Worm (Caenorhabditis elegans) whole organism, L2 larva: Measurements from ENCODE around the gene cbd-1.

Source experiments
- C34F6.9 ChIP-seq: fragments of 150-350 bp; optimal IDR thresholded peaks from 2 replicates; lab custom pipeline; 2014; ENCODE audit warnings: missing biosample characterization, missing genetic modification characterization
- F13H6.1 ChIP-seq: sonication (generic microtip); optimal IDR thresholded peaks from 2 replicates; lab custom pipeline; 2016; ENCODE audit warnings: missing genetic modification characterization, missing compliant biosample characterization
- R02D3.7 ChIP-seq: fragments of 150-350 bp; optimal IDR thresholded peaks from 2 replicates; lab custom pipeline; 2014; ENCODE audit warnings: missing biosample characterization, missing genetic modification characterization
- Y55F3AM.14 ChIP-seq: fragments of 200-800 bp; sonication (Bioruptor generic); optimal IDR thresholded peaks from 2 replicates; lab custom pipeline; 2018; ENCODE audit warnings: mild to moderate bottlenecking, missing genetic modification characterization, missing compliant biosample characterization
- ZK546.5 ChIP-seq: sonication (generic microtip); optimal IDR thresholded peaks from 2 replicates; lab custom pipeline; 2017; ENCODE audit warnings: missing biosample characterization, missing genetic modification characterization
- alr-1 ChIP-seq: fragments of 150-350 bp; optimal IDR thresholded peaks from 2 replicates; lab custom pipeline; 2014; ENCODE audit warnings: missing biosample characterization, missing genetic modification characterization
- aly-2 ChIP-seq: fragments of 150-350 bp; optimal IDR thresholded peaks from 2 replicates; lab custom pipeline; 2014; ENCODE audit warnings: missing biosample characterization, missing genetic modification characterization
- ama-1 ChIP-seq: fragments of 150-350 bp; optimal IDR thresholded peaks from 2 replicates; lab custom pipeline; 2018; ENCODE audit warnings: inconsistent platforms
- blmp-1 ChIP-seq: sonication (generic microtip); optimal IDR thresholded peaks from 2 replicates; lab custom pipeline; 2017; ENCODE audit warnings: missing genetic modification characterization, mild to moderate bottlenecking, missing compliant biosample characterization, antibody characterized with exemption, moderate library complexity; ENCODE audit not compliant: insufficient read depth
- ceh-16 ChIP-seq: fragments of 150-350 bp; optimal IDR thresholded peaks from 2 replicates; lab custom pipeline; 2014; ENCODE audit warnings: missing biosample characterization, missing genetic modification characterization
- ceh-82 ChIP-seq: fragments of 150-350 bp; optimal IDR thresholded peaks from 2 replicates; lab custom pipeline; 2014; ENCODE audit warnings: missing biosample characterization, missing genetic modification characterization
- crh-2 ChIP-seq: sonication (generic microtip); optimal IDR thresholded peaks from 2 replicates; lab custom pipeline; 2017; ENCODE audit warnings: missing biosample characterization, missing genetic modification characterization
- dmd-4 ChIP-seq: sonication (generic microtip); optimal IDR thresholded peaks from 2 replicates; lab custom pipeline; 2017; ENCODE audit warnings: missing biosample characterization, missing genetic modification characterization
- egl-27 ChIP-seq: sonication (generic microtip); optimal IDR thresholded peaks from 3 replicates; lab custom pipeline; 2017; ENCODE audit warnings: missing biosample characterization, missing genetic modification reagents, missing genetic modification characterization
- elt-1 ChIP-seq: fragments of 150-350 bp; optimal IDR thresholded peaks from 2 replicates; lab custom pipeline; 2014; ENCODE audit warnings: missing biosample characterization, missing genetic modification characterization
- elt-3 ChIP-seq: sonication (generic microtip); optimal IDR thresholded peaks from 2 replicates; lab custom pipeline; 2017; ENCODE audit warnings: missing biosample characterization, missing genetic modification characterization
- fos-1 ChIP-seq: fragments of 150-350 bp; optimal IDR thresholded peaks from 2 replicates; lab custom pipeline; 2014; ENCODE audit warnings: missing biosample characterization, missing genetic modification characterization
- gmeb-1 ChIP-seq: fragments of 150-350 bp; optimal IDR thresholded peaks from 2 replicates; lab custom pipeline; 2014; ENCODE audit warnings: missing biosample characterization, missing genetic modification characterization
- lin-11 ChIP-seq: fragments of 150-350 bp; sonication (generic microtip); optimal IDR thresholded peaks from 2 replicates; lab custom pipeline; 2014; ENCODE audit warnings: missing biosample characterization, missing genetic modification characterization, inconsistent platforms, mixed read lengths
- lin-13 ChIP-seq: fragments of 150-350 bp; optimal IDR thresholded peaks from 2 replicates; lab custom pipeline; 2014; ENCODE audit warnings: missing biosample characterization, missing genetic modification reagents, missing genetic modification characterization
- lin-39 ChIP-seq: fragments of 150-350 bp; optimal IDR thresholded peaks from 2 replicates; lab custom pipeline; 2014; ENCODE audit warnings: missing biosample characterization, missing genetic modification reagents, missing genetic modification characterization
- lsy-2 ChIP-seq, 2 experiments: fragments of 150-350 bp in 1 of 2; sonication (generic microtip) in 1 of 2; optimal IDR thresholded peaks; 2 replicates each; lab custom pipeline; 2014 to 2017; ENCODE audit warnings: missing biosample characterization in 2 of 2, missing genetic modification characterization in 2 of 2
- mab-5 ChIP-seq: fragments of 150-350 bp; optimal IDR thresholded peaks from 2 replicates; lab custom pipeline; 2014; ENCODE audit warnings: missing biosample characterization, missing genetic modification characterization
- mbf-1 ChIP-seq: sonication (generic microtip); optimal IDR thresholded peaks from 2 replicates; lab custom pipeline; 2017; ENCODE audit warnings: missing biosample characterization, missing genetic modification characterization
- mdl-1 ChIP-seq, 2 experiments: fragments of 150-350 bp in 1 of 2; sonication (generic microtip) in 1 of 2; optimal IDR thresholded peaks; 2 replicates each; lab custom pipeline; 2017; ENCODE audit warnings: missing biosample characterization in 2 of 2, missing genetic modification characterization in 2 of 2
- nhr-10 ChIP-seq: sonication (generic microtip); optimal IDR thresholded peaks from 2 replicates; lab custom pipeline; 2017; ENCODE audit warnings: missing biosample characterization, missing genetic modification characterization
- nhr-11 ChIP-seq: fragments of 150-350 bp; optimal IDR thresholded peaks from 2 replicates; lab custom pipeline; 2014; ENCODE audit warnings: missing biosample characterization, missing genetic modification characterization
- nhr-12 ChIP-seq: fragments of 150-350 bp; optimal IDR thresholded peaks from 2 replicates; lab custom pipeline; 2014; ENCODE audit warnings: missing biosample characterization, missing genetic modification characterization
- nhr-129 ChIP-seq: fragments of 150-350 bp; optimal IDR thresholded peaks from 2 replicates; lab custom pipeline; 2014; ENCODE audit warnings: missing biosample characterization, missing genetic modification characterization
- nhr-21 ChIP-seq: fragments of 150-350 bp; optimal IDR thresholded peaks from 2 replicates; lab custom pipeline; 2014; ENCODE audit warnings: missing biosample characterization, missing genetic modification characterization
- nhr-23 ChIP-seq: fragments of 150-350 bp; optimal IDR thresholded peaks from 2 replicates; lab custom pipeline; 2014; ENCODE audit warnings: missing biosample characterization, missing genetic modification reagents, missing genetic modification characterization
- nhr-237 ChIP-seq: fragments of 150-350 bp; optimal IDR thresholded peaks from 2 replicates; lab custom pipeline; 2014; ENCODE audit warnings: missing biosample characterization, missing genetic modification characterization
- nhr-25 ChIP-seq: fragments of 150-350 bp; sonication (generic microtip); optimal IDR thresholded peaks from 3 replicates; lab custom pipeline; 2014; ENCODE audit warnings: missing biosample characterization, missing genetic modification characterization
- nhr-6 ChIP-seq: fragments of 150-350 bp; optimal IDR thresholded peaks from 2 replicates; lab custom pipeline; 2014; ENCODE audit warnings: missing biosample characterization, missing genetic modification characterization
- nhr-77 ChIP-seq: fragments of 150-350 bp; optimal IDR thresholded peaks from 2 replicates; lab custom pipeline; 2014; ENCODE audit warnings: missing biosample characterization, missing genetic modification characterization
- peb-1 ChIP-seq: fragments of 150-350 bp; optimal IDR thresholded peaks from 2 replicates; lab custom pipeline; 2014; ENCODE audit warnings: missing biosample characterization, missing genetic modification characterization
- sem-4 ChIP-seq: fragments of 150-350 bp; optimal IDR thresholded peaks from 2 replicates; lab custom pipeline; 2014; ENCODE audit warnings: missing biosample characterization, missing genetic modification reagents, missing genetic modification characterization
- skn-1 ChIP-seq: sonication (generic microtip); optimal IDR thresholded peaks from 2 replicates; lab custom pipeline; 2017; ENCODE audit warnings: missing biosample characterization, missing genetic modification characterization
- sma-3 ChIP-seq: sonication (generic microtip); optimal IDR thresholded peaks from 2 replicates; lab custom pipeline; 2016; ENCODE audit warnings: missing genetic modification reagents, missing genetic modification characterization, missing compliant biosample characterization
- sma-9 ChIP-seq, 2 experiments: fragments of 150-350 bp in 1 of 2; sonication (generic microtip) in 1 of 2; optimal IDR thresholded peaks; 2 replicates each; lab custom pipeline; 2014 to 2016; ENCODE audit warnings: missing genetic modification characterization in 2 of 2, mild to moderate bottlenecking in 1 of 2, missing biosample characterization in 1 of 2, missing compliant biosample characterization in 1 of 2, missing genetic modification reagents in 1 of 2, moderate library complexity in 1 of 2
- snpc-4 ChIP-seq: fragments of 150-350 bp; optimal IDR thresholded peaks from 2 replicates; lab custom pipeline; 2014; ENCODE audit warnings: missing biosample characterization, missing genetic modification characterization
- unc-39 ChIP-seq: fragments of 150-350 bp; optimal IDR thresholded peaks from 2 replicates; lab custom pipeline; 2014; ENCODE audit warnings: missing biosample characterization, missing genetic modification characterization
- unc-55 ChIP-seq: fragments of 150-350 bp; sonication (generic microtip); optimal IDR thresholded peaks from 3 replicates; lab custom pipeline; 2014; ENCODE audit warnings: missing biosample characterization, missing genetic modification reagents, missing genetic modification characterization
- unc-62 ChIP-seq: fragments of 150-350 bp; optimal IDR thresholded peaks from 2 replicates; lab custom pipeline; 2014; ENCODE audit warnings: missing biosample characterization, missing genetic modification reagents, missing genetic modification characterization
- zag-1 ChIP-seq: fragments of 150-350 bp; optimal IDR thresholded peaks from 2 replicates; lab custom pipeline; 2014; ENCODE audit warnings: missing biosample characterization, missing genetic modification characterization
- ztf-1 ChIP-seq: fragments of 200-800 bp; sonication (Bioruptor generic); conservative IDR thresholded peaks from 2 replicates; pipeline ENCODE4 v1.3.6; 2022; ENCODE audit warnings: missing genetic modification characterization, missing compliant biosample characterization
- ztf-11 ChIP-seq: sonication (generic microtip); optimal IDR thresholded peaks from 2 replicates; lab custom pipeline; 2017; ENCODE audit warnings: missing biosample characterization, missing genetic modification characterization
- ztf-4 ChIP-seq: fragments of 150-350 bp; optimal IDR thresholded peaks from 2 replicates; lab custom pipeline; 2014; ENCODE audit warnings: missing biosample characterization, missing genetic modification characterization

The cbd-1 gene

ce11 chrIV:11349747-11350146 lies 23.0 kb upstream of the cbd-1 start:
- TF ChIP-seq Y55F3AM.14 (GFP tag; lab: Kevin White, UChicago) (no peak), blmp-1 (tag; lab: Kevin White, UChicago) (no peak), peb-1 (no peak), ama-1 (lab: Kevin White, UChicago) (no peak), nhr-129 (tag; lab: Kevin White, UChicago) (peak; percentile 2), ceh-82 (no peak), gmeb-1 (tag; lab: Kevin White, UChicago) (no peak), alr-1 (tag; lab: Kevin White, UChicago) (no peak), lin-13 (GFP tag; lab: Kevin White, UChicago) (no peak), elt-3 (no peak), nhr-11 (tag; lab: Kevin White, UChicago) (no peak), mbf-1 (no peak), crh-2 (tag; lab: Kevin White, UChicago) (peak; percentile 34), ceh-16 (tag; lab: Kevin White, UChicago) (no peak), nhr-10 (tag; lab: Kevin White, UChicago) (no peak), unc-55 (GFP tag; lab: Kevin White, UChicago) (peak; percentile 44), zag-1 (tag; lab: Kevin White, UChicago) (peak; percentile 51), nhr-25 (tag; lab: Kevin White, UChicago) (no peak), lsy-2 (tag; optimal IDR thresholded peaks at IDR 0.05; lab: Kevin White, UChicago) (peak in 1 of 2 experiments; percentile 49), egl-27 (tag; lab: Kevin White, UChicago) (no peak), fos-1 (no peak), mab-5 (peak; percentile 61), ztf-11 (tag; lab: Kevin White, UChicago) (no peak), mdl-1 (tag; optimal IDR thresholded peaks at IDR 0.05; lab: Kevin White, UChicago) (peak in 1 of 2 experiments; percentile 57), ZK546.5 (tag; lab: Kevin White, UChicago) (no peak), nhr-23 (no peak), nhr-237 (no peak), nhr-12 (tag; lab: Kevin White, UChicago) (no peak), lin-11 (tag; lab: Kevin White, UChicago) (no peak), unc-62 (GFP tag; lab: Kevin White, UChicago) (no peak), ztf-1 (GFP tag; lab: Robert Waterston, UW) (no peak), sem-4 (tag; lab: Kevin White, UChicago) (no peak), lin-39 (tag; lab: Kevin White, UChicago) (no peak), ztf-4 (tag; lab: Kevin White, UChicago) (peak; percentile 11), C34F6.9 (tag; lab: Kevin White, UChicago) (peak; percentile 55), unc-39 (tag; lab: Kevin White, UChicago) (no peak), nhr-21 (tag; lab: Kevin White, UChicago) (no peak), sma-9 (GFP tag; optimal IDR thresholded peaks at IDR 0.05; lab: Kevin White, UChicago) (peak; percentile 13), sma-9 (tag; optimal IDR thresholded peaks at IDR 0.05; lab: Kevin White, UChicago) (no peak), elt-1 (tag; lab: Kevin White, UChicago) (no peak), nhr-6 (no peak), skn-1 (tag; lab: Kevin White, UChicago) (no peak), F13H6.1 (tag; lab: Kevin White, UChicago) (no peak), aly-2 (no peak), sma-3 (GFP tag; lab: Kevin White, UChicago) (no peak), R02D3.7 (no peak), snpc-4 (tag; lab: Kevin White, UChicago) (no peak), nhr-77 (tag; lab: Kevin White, UChicago) (no peak), dmd-4 (no peak)
- TF ChIP-seq, all 48 proteins: peak for 10
